Worm (Caenorhabditis elegans) whole organism, mixed stage, embryonic: Measurements from ENCODE around the gene srj-14.

Experiments used
- sem-2 ChIP-seq: fragments of 200-800 bp; sonication (Bioruptor generic); optimal IDR thresholded peaks from 2 replicates; lab custom pipeline; 2018; ENCODE audit warnings: mild to moderate bottlenecking, missing genetic modification characterization, missing compliant biosample characterization
- unc-62 ChIP-seq: fragments of 150-350 bp; optimal IDR thresholded peaks from 2 replicates; lab custom pipeline; 2014; ENCODE audit warnings: missing biosample characterization, missing genetic modification reagents, missing genetic modification characterization

ce11 chrV:7364951-7365350, 4.6 kb upstream of the srj-14 start, which contains the start of gene exc-13:
- TF ChIP-seq unc-62 (no peak), sem-2 (no peak)
